Worm (Caenorhabditis elegans) whole organism, early embryonic: Measurements from ENCODE around the gene tbp-1.

Experiments
- B0310.2 ChIP-seq: sonication (generic microtip); optimal IDR thresholded peaks from 2 replicates; lab custom pipeline; 2016; ENCODE audit warnings: mild to moderate bottlenecking, missing genetic modification characterization, missing compliant biosample characterization
- F13C5.2 ChIP-seq: sonication (generic microtip); optimal IDR thresholded peaks from 2 replicates; lab custom pipeline; 2017; ENCODE audit warnings: mild to moderate bottlenecking, missing genetic modification characterization, inconsistent platforms, missing compliant biosample characterization
- aly-1 ChIP-seq: sonication (generic microtip); optimal IDR thresholded peaks from 2 replicates; lab custom pipeline; 2016; ENCODE audit warnings: missing genetic modification characterization, missing compliant biosample characterization
- ama-1 ChIP-seq: fragments of 150-350 bp; optimal IDR thresholded peaks from 2 replicates; lab custom pipeline; 2014
- ceh-13 ChIP-seq: fragments of 200-800 bp; sonication (Bioruptor generic); optimal IDR thresholded peaks from 2 replicates; lab custom pipeline; 2018; ENCODE audit warnings: mild to moderate bottlenecking, missing genetic modification characterization, missing compliant biosample characterization
- ceh-36 ChIP-seq: sonication (generic microtip); optimal IDR thresholded peaks from 2 replicates; lab custom pipeline; 2016; ENCODE audit warnings: missing genetic modification characterization, inconsistent platforms, missing compliant biosample characterization
- ets-7 ChIP-seq: sonication (generic microtip); optimal IDR thresholded peaks from 2 replicates; lab custom pipeline; 2016; ENCODE audit warnings: missing genotype, missing genetic modification characterization, missing compliant biosample characterization
- flt-1 ChIP-seq: fragments of 200-800 bp; sonication (Bioruptor generic); IDR thresholded peaks from 2 replicates; pipeline ENCODE4 v1.3.6; 2022; ENCODE audit warnings: missing genetic modification characterization, missing compliant biosample characterization
- hmbx-1 ChIP-seq: sonication (generic microtip); optimal IDR thresholded peaks from 2 replicates; lab custom pipeline; 2016; ENCODE audit warnings: mild to moderate bottlenecking, missing genetic modification characterization, missing compliant biosample characterization
- hmg-4 ChIP-seq: fragments of 200-800 bp; sonication (Bioruptor generic); optimal IDR thresholded peaks from 2 replicates; lab custom pipeline; 2018; ENCODE audit warnings: mild to moderate bottlenecking, missing genetic modification characterization, missing compliant biosample characterization
- hnd-1 ChIP-seq: sonication (generic microtip); optimal IDR thresholded peaks from 2 replicates; lab custom pipeline; 2016; ENCODE audit warnings: missing genetic modification characterization, missing compliant biosample characterization
- pes-1 ChIP-seq: fragments of 200-800 bp; sonication (Bioruptor generic); IDR thresholded peaks from 2 replicates; pipeline ENCODE4 v1.3.6; 2022; ENCODE audit warnings: missing genetic modification reagents, missing genetic modification characterization, missing compliant biosample characterization
- scrt-1 ChIP-seq: fragments of 200-800 bp; sonication (Bioruptor generic); IDR thresholded peaks from 2 replicates; pipeline ENCODE4 v1.3.6; 2022; ENCODE audit warnings: missing genetic modification characterization, missing compliant biosample characterization
- sea-1 ChIP-seq: fragments of 200-800 bp; sonication (Bioruptor generic); conservative IDR thresholded peaks from 2 replicates; pipeline ENCODE4 v1.3.6; 2022; ENCODE audit warnings: missing genetic modification characterization, missing compliant biosample characterization
- tbx-11 ChIP-seq: fragments of 200-800 bp; sonication (Bioruptor generic); IDR thresholded peaks from 2 replicates; pipeline ENCODE4 v1.3.6; 2022; ENCODE audit warnings: missing genetic modification characterization, missing compliant biosample characterization
- tbx-37 ChIP-seq: fragments of 200-800 bp; sonication (Bioruptor generic); conservative IDR thresholded peaks from 2 replicates; pipeline ENCODE4 v1.3.6; 2022; ENCODE audit warnings: missing genetic modification reagents, missing genetic modification characterization, missing compliant biosample characterization
- tra-4 ChIP-seq: sonication (generic microtip); optimal IDR thresholded peaks from 2 replicates; lab custom pipeline; 2017; ENCODE audit warnings: missing genetic modification characterization, missing compliant biosample characterization

Gene tbp-1

DNA sequence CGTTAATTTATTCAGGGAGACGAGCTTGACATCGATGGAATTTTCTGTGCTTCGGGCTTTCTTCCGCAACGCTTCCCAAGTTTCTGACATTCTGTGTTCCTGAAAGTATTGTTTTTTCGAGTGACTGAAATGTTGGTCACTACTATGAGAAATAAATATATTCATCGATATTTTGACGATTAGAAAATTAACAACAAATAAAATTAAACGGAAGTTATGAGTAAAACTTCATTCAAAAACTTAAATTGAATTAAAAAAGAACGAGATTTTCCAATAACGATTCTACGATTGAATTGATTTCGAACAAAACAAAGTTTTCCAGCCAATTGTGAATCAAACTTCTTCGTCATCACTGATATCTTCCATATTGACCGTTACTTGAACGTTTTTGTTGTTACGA is 34.8 kb upstream of the tbp-1 start, which contains the start of gene gos-28:
Gene gos-28 (minus strand): TSS at position 101 of the 400 bp plus-strand sequence.
- TF ChIP-seq ceh-13 (GFP tag; lab: Kevin White, UChicago): no peak
- no peak for TF ChIP-seq sea-1
- TF ChIP-seq ceh-36 (tag; lab: Kevin White, UChicago): no peak
- TF ChIP-seq hmbx-1: no peak
- TF ChIP-seq scrt-1 (GFP tag; lab: Robert Waterston, UW): no peak
- TF ChIP-seq F13C5.2 (tag; lab: Kevin White, UChicago): no peak
- TF ChIP-seq aly-1 (tag; lab: Kevin White, UChicago): no peak
- TF ChIP-seq hmg-4 (GFP tag; lab: Kevin White, UChicago): no peak
- no peak for TF ChIP-seq pes-1 (GFP tag; lab: Robert Waterston, UW)
- no peak for TF ChIP-seq ets-7 (tag; lab: Kevin White, UChicago)
- no peak for TF ChIP-seq flt-1
- no peak for TF ChIP-seq tbx-11
- no peak for TF ChIP-seq tbx-37 (GFP tag; lab: Robert Waterston, UW)
- no peak for TF ChIP-seq ama-1
- TF ChIP-seq hnd-1: no peak

DNA sequence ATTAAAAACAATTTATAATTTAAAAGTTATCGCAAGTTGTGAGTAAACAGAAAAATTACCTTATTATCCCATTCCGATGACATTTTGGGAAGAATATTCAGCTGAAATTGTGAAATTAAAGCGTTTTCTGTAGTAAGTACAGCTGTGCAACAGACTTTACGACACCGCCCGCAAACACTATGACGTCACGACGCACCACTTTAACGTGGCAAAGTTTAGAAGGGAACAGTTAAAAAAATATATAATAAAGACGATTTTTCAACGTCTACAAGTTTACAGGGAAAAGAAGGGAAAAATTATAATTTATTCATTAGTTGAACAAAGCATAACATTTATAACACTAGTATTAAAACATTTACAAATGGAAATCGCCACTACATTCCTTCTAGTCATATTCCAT is 30.0 kb upstream of the tbp-1 start, which contains the start of gene F08F8.9:
Gene F08F8.9 (minus strand): TSS at position 101 of the 400 bp plus-strand sequence.
- TF ChIP-seq hmbx-1: no peak
- TF ChIP-seq ceh-36 (tag; lab: Kevin White, UChicago): no peak
- TF ChIP-seq B0310.2 (tag; lab: Kevin White, UChicago): no peak
- no peak for TF ChIP-seq tra-4 (tag; lab: Kevin White, UChicago)
- no peak for TF ChIP-seq flt-1
- no peak for TF ChIP-seq hnd-1
- no peak for TF ChIP-seq aly-1 (tag; lab: Kevin White, UChicago)
- TF ChIP-seq sea-1: no peak
- TF ChIP-seq tbx-11: no peak
- no peak for TF ChIP-seq ceh-13 (GFP tag; lab: Kevin White, UChicago)
- no peak for TF ChIP-seq ama-1
- no peak for TF ChIP-seq hmg-4 (GFP tag; lab: Kevin White, UChicago)
- no peak for TF ChIP-seq F13C5.2 (tag; lab: Kevin White, UChicago)
- no peak for TF ChIP-seq ets-7 (tag; lab: Kevin White, UChicago)
- TF ChIP-seq pes-1 (GFP tag; lab: Robert Waterston, UW): no peak
- no peak for TF ChIP-seq tbx-37 (GFP tag; lab: Robert Waterston, UW)
- TF ChIP-seq scrt-1 (GFP tag; lab: Robert Waterston, UW): no peak

DNA sequence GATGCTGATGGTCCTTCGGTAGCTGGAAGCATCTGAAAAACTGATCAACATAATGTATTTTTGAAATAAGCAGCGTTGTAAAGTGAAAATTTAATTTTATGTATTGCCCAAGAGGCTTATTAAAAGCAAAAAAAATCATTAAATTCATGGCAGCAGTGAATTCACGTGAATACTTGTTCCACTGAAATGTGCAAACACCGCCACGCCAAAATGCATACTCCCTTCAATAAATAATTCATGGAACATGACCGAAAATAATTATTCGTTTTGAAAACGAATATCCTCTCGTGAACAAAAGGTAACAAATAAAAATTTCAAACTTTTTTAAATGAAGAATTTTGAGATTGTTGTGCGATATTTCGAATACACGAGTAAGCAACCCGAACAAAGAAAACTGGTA is 26.5 kb upstream of the tbp-1 start, which contains the start of gene F08F8.10:
Gene F08F8.10 (minus strand): TSS at position 38 of the 400 bp plus-strand sequence.
- TF ChIP-seq ceh-36 (tag; lab: Kevin White, UChicago): no peak
- no peak for TF ChIP-seq tbx-37 (GFP tag; lab: Robert Waterston, UW)
- TF ChIP-seq hnd-1: no peak
- TF ChIP-seq tbx-11: no peak
- TF ChIP-seq hmbx-1: no peak
- no peak for TF ChIP-seq F13C5.2 (tag; lab: Kevin White, UChicago)
- TF ChIP-seq scrt-1 (GFP tag; lab: Robert Waterston, UW): no peak
- no peak for TF ChIP-seq ama-1
- no peak for TF ChIP-seq B0310.2 (tag; lab: Kevin White, UChicago)
- TF ChIP-seq ets-7 (tag; lab: Kevin White, UChicago): no peak
- no peak for TF ChIP-seq aly-1 (tag; lab: Kevin White, UChicago)
- no peak for TF ChIP-seq sea-1
- no peak for TF ChIP-seq ceh-13 (GFP tag; lab: Kevin White, UChicago)
- no peak for TF ChIP-seq flt-1

- TF ChIP-seq sea-1 (no peak), B0310.2 (tag; lab: Kevin White, UChicago) (no peak), flt-1 (no peak), hnd-1 (no peak), ceh-13 (GFP tag; lab: Kevin White, UChicago) (no peak), ceh-36 (tag; lab: Kevin White, UChicago) (no peak), aly-1 (tag; lab: Kevin White, UChicago) (no peak), ets-7 (tag; lab: Kevin White, UChicago) (no peak), hmbx-1 (no peak), pes-1 (GFP tag; lab: Robert Waterston, UW) (no peak), tbx-37 (GFP tag; lab: Robert Waterston, UW) (no peak), tra-4 (tag; lab: Kevin White, UChicago) (no peak), tbx-11 (no peak)
These were observed 25.2 kb upstream of the tbp-1 start for ce11 chrIII:7358627-7359026.

- no peak for TF ChIP-seq B0310.2 (tag; lab: Kevin White, UChicago)
- no peak for TF ChIP-seq ama-1
- no peak for TF ChIP-seq hmg-4 (GFP tag; lab: Kevin White, UChicago)
- no peak for TF ChIP-seq sea-1
- TF ChIP-seq pes-1 (GFP tag; lab: Robert Waterston, UW): no peak
- TF ChIP-seq ets-7 (tag; lab: Kevin White, UChicago): no peak
- TF ChIP-seq tra-4 (tag; lab: Kevin White, UChicago): no peak
- TF ChIP-seq flt-1: no peak
- no peak for TF ChIP-seq ceh-36 (tag; lab: Kevin White, UChicago)
- no peak for TF ChIP-seq tbx-37 (GFP tag; lab: Robert Waterston, UW)
- no peak for TF ChIP-seq tbx-11
- TF ChIP-seq hmbx-1: no peak
- no peak for TF ChIP-seq aly-1 (tag; lab: Kevin White, UChicago)
- no peak for TF ChIP-seq F13C5.2 (tag; lab: Kevin White, UChicago)
- no peak for TF ChIP-seq ceh-13 (GFP tag; lab: Kevin White, UChicago)
- no peak for TF ChIP-seq scrt-1 (GFP tag; lab: Robert Waterston, UW)
- TF ChIP-seq hnd-1: no peak
These were observed 24.7 kb upstream of the tbp-1 start, which contains the start of the genes eco-1 and hmgr-1 for ce11 chrIII:7359037-7359548. eco-1 (minus strand) TSS chrIII:7359095. hmgr-1 (plus strand) TSS chrIII:7359498.

DNA sequence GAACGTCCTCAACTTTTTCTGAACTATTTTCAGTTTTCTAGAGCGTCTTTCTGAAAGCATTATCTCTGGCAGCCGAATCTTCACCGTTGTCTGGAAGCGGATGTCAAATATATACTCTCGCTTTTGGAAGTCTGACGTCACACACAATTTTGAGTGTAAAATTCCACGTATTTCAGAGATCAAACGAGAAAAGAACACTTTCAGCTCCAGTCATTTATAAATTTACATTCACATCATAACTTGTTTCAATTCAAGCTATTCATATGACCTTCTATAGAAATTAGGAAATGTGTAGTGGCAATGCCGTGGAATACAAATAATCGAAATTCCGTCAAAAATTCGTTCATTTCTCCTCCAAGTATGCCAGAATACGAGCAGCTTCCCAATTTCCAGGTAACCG is 18.2 kb upstream of the tbp-1 start, which contains the start of gene F08F8.11:
Gene F08F8.11 (plus strand): TSS at position 301 of the 400 bp plus-strand sequence.
- no peak for TF ChIP-seq ceh-13 (GFP tag; lab: Kevin White, UChicago)
- TF ChIP-seq pes-1 (GFP tag; lab: Robert Waterston, UW): no peak
- no peak for TF ChIP-seq scrt-1 (GFP tag; lab: Robert Waterston, UW)
- TF ChIP-seq ets-7 (tag; lab: Kevin White, UChicago): no peak
- TF ChIP-seq tra-4 (tag; lab: Kevin White, UChicago): no peak
- TF ChIP-seq hnd-1: no peak
- no peak for TF ChIP-seq flt-1
- TF ChIP-seq aly-1 (tag; lab: Kevin White, UChicago): no peak
- no peak for TF ChIP-seq sea-1
- no peak for TF ChIP-seq F13C5.2 (tag; lab: Kevin White, UChicago)
- TF ChIP-seq B0310.2 (tag; lab: Kevin White, UChicago): no peak
- no peak for TF ChIP-seq hmg-4 (GFP tag; lab: Kevin White, UChicago)
- TF ChIP-seq hmbx-1: no peak
- TF ChIP-seq ama-1: no peak
- no peak for TF ChIP-seq tbx-37 (GFP tag; lab: Robert Waterston, UW)
- no peak for TF ChIP-seq tbx-11
